Worm (Caenorhabditis elegans): ENCODE data around the gene ZK418.11.

The ZK418.11 gene

ce11 chrIII:7111793-7112192 is 11.7 kb downstream of the ZK418.11 start, which contains the start of gene B0280.7:
TSS of gene B0280.7 (minus strand) at chrIII:7111893.
- no peak for TF ChIP-seq nhr-237 (tag; optimal IDR thresholded peaks at IDR 0.05)
- TF ChIP-seq ceh-88 (GFP tag; IDR thresholded peaks at IDR 0.05): no peak
- TF ChIP-seq lir-3 (tag; optimal IDR thresholded peaks at IDR 0.05; ENCODE audit: poor library complexity): no peak
- TF ChIP-seq ztf-11 (tag; optimal IDR thresholded peaks at IDR 0.05): no peak
- no peak for TF ChIP-seq tlp-1 (tag; optimal IDR thresholded peaks at IDR 0.05)
- no peak for TF ChIP-seq pag-3 (tag; optimal IDR thresholded peaks at IDR 0.05; ENCODE audit: borderline replicate concordance, insufficient read depth)

- TF ChIP-seq fkh-8 (tag; optimal IDR thresholded peaks at IDR 0.05): no peak
- TF ChIP-seq sox-4 (tag; optimal IDR thresholded peaks at IDR 0.05): no peak
- no peak for TF ChIP-seq lin-15B (tag; optimal IDR thresholded peaks at IDR 0.05)
- TF ChIP-seq unc-130 (tag; optimal IDR thresholded peaks at IDR 0.05): no peak
- no peak for TF ChIP-seq nhr-19 (GFP tag; conservative IDR thresholded peaks at IDR 0.05)
- no peak for TF ChIP-seq nhr-90 (tag; optimal IDR thresholded peaks at IDR 0.05; ENCODE audit: poor library complexity)
- TF ChIP-seq alr-1 (tag; optimal IDR thresholded peaks at IDR 0.05; ENCODE audit: borderline replicate concordance): no peak
- TF ChIP-seq zip-4 (GFP tag; optimal IDR thresholded peaks at IDR 0.05): no peak
- TF ChIP-seq nhr-85 (tag): no peak
- no peak for TF ChIP-seq ztf-4 (tag; optimal IDR thresholded peaks at IDR 0.05)
- TF ChIP-seq hlh-4 (tag; optimal IDR thresholded peaks at IDR 0.05): no peak
- TF ChIP-seq nhr-237 (tag; optimal IDR thresholded peaks at IDR 0.05): no peak
- no peak for TF ChIP-seq lin-35 (GFP tag; optimal IDR thresholded peaks at IDR 0.05)
- no peak for TF ChIP-seq lir-3 (tag; optimal IDR thresholded peaks at IDR 0.05; ENCODE audit: poor library complexity)
- no peak for TF ChIP-seq ceh-88 (GFP tag; IDR thresholded peaks at IDR 0.05)
- no peak for TF ChIP-seq mep-1 (tag; optimal IDR thresholded peaks at IDR 0.05)
Observed at ce11 chrIII:7112285-7112684, 12.2 kb downstream of the ZK418.11 start.

ce11 chrIII:7114952-7115488 is 14.9 kb downstream of the ZK418.11 start, which contains the start of gene nhr-10:
TSS of gene nhr-10 (minus strand) at chrIII:7115438.
- TF ChIP-seq elt-3 (tag; optimal IDR thresholded peaks at IDR 0.05): no peak
- no peak for TF ChIP-seq mab-9 (GFP tag; IDR thresholded peaks at IDR 0.05)
- TF ChIP-seq nhr-77 (tag; optimal IDR thresholded peaks at IDR 0.05): no peak
- peak; percentile 40 for TF ChIP-seq lin-14 (GFP tag; optimal IDR thresholded peaks at IDR 0.05)
- no peak for TF ChIP-seq xbp-1 (tag; optimal IDR thresholded peaks at IDR 0.05)
- TF ChIP-seq vab-15 (tag; optimal IDR thresholded peaks at IDR 0.05): no peak
- TF ChIP-seq nhr-47 (tag; optimal IDR thresholded peaks at IDR 0.05): peak; percentile 74
- TF ChIP-seq pqm-1 (tag; optimal IDR thresholded peaks at IDR 0.05): no peak
- no peak for TF ChIP-seq unc-98 (GFP tag; IDR thresholded peaks at IDR 0.05)
- TF ChIP-seq fkh-10 (GFP tag; optimal IDR thresholded peaks at IDR 0.05): no peak
- no peak for TF ChIP-seq lin-13 (GFP tag; optimal IDR thresholded peaks at IDR 0.05)
- TF ChIP-seq nhr-76 (tag; optimal IDR thresholded peaks at IDR 0.05): no peak
- TF ChIP-seq fkh-8 (tag; optimal IDR thresholded peaks at IDR 0.05): peak; percentile 71
- no peak for TF ChIP-seq pax-3 (tag; optimal IDR thresholded peaks at IDR 0.05)
- TF ChIP-seq sup-37 (GFP tag; optimal IDR thresholded peaks at IDR 0.05): no peak
- no peak for TF ChIP-seq ceh-8 (GFP tag; optimal IDR thresholded peaks at IDR 0.05)
- TF ChIP-seq mep-1 (tag; optimal IDR thresholded peaks at IDR 0.05): no peak
- peak; percentile 0 for TF ChIP-seq nhr-20 (tag; optimal IDR thresholded peaks at IDR 0.05)
- TF ChIP-seq nhr-237 (tag; optimal IDR thresholded peaks at IDR 0.05): no peak
- no peak for TF ChIP-seq alr-1 (tag; optimal IDR thresholded peaks at IDR 0.05; ENCODE audit: borderline replicate concordance)
- TF ChIP-seq efl-1 (optimal IDR thresholded peaks at IDR 0.05): no peak
- TF ChIP-seq efl-1 (GFP tag; optimal IDR thresholded peaks at IDR 0.05 in 1 of 2): no peak
- no peak for TF ChIP-seq snu-23 (GFP tag; optimal IDR thresholded peaks at IDR 0.05)
- no peak for TF ChIP-seq ets-5 (GFP tag; IDR thresholded peaks at IDR 0.05)
- no peak for TF ChIP-seq zag-1 (tag; optimal IDR thresholded peaks at IDR 0.05)
- TF ChIP-seq nhr-71 (tag; optimal IDR thresholded peaks at IDR 0.05): peak; percentile 74
- peak; percentile 48 for TF ChIP-seq nhr-11 (tag; optimal IDR thresholded peaks at IDR 0.05)
- TF ChIP-seq grh-1 (GFP tag; IDR thresholded peaks at IDR 0.05): no peak
- peak in 1 of 2 experiments; percentile 46 for TF ChIP-seq lsy-2 (tag; optimal IDR thresholded peaks at IDR 0.05)
- no peak for TF ChIP-seq C04F5.9 (tag; optimal IDR thresholded peaks at IDR 0.05)
- TF ChIP-seq lin-39 (tag; optimal IDR thresholded peaks at IDR 0.05): no peak
- no peak for TF ChIP-seq hpl-2 (GFP tag; optimal IDR thresholded peaks at IDR 0.05)
- TF ChIP-seq snpc-4 (tag; optimal IDR thresholded peaks at IDR 0.05): no peak
- no peak for TF ChIP-seq nhr-19 (GFP tag; conservative IDR thresholded peaks at IDR 0.05)
- TF ChIP-seq mef-2 (tag; optimal IDR thresholded peaks at IDR 0.05): no peak
